Worm (Caenorhabditis elegans) whole organism, early embryonic: ENCODE measurements around the gene srg-46.

Experiments
- B0310.2 ChIP-seq: sonication (generic microtip); optimal IDR thresholded peaks from 2 replicates; lab custom pipeline; 2016; ENCODE audit warnings: mild to moderate bottlenecking, missing genetic modification characterization, missing compliant biosample characterization
- F13C5.2 ChIP-seq: sonication (generic microtip); optimal IDR thresholded peaks from 2 replicates; lab custom pipeline; 2017; ENCODE audit warnings: mild to moderate bottlenecking, missing genetic modification characterization, inconsistent platforms, missing compliant biosample characterization
- aly-1 ChIP-seq: sonication (generic microtip); optimal IDR thresholded peaks from 2 replicates; lab custom pipeline; 2016; ENCODE audit warnings: missing genetic modification characterization, missing compliant biosample characterization
- ama-1 ChIP-seq: fragments of 150-350 bp; optimal IDR thresholded peaks from 2 replicates; lab custom pipeline; 2014
- ceh-13 ChIP-seq: fragments of 200-800 bp; sonication (Bioruptor generic); optimal IDR thresholded peaks from 2 replicates; lab custom pipeline; 2018; ENCODE audit warnings: mild to moderate bottlenecking, missing genetic modification characterization, missing compliant biosample characterization
- ceh-36 ChIP-seq: sonication (generic microtip); optimal IDR thresholded peaks from 2 replicates; lab custom pipeline; 2016; ENCODE audit warnings: missing genetic modification characterization, inconsistent platforms, missing compliant biosample characterization
- ets-7 ChIP-seq: sonication (generic microtip); optimal IDR thresholded peaks from 2 replicates; lab custom pipeline; 2016; ENCODE audit warnings: missing genotype, missing genetic modification characterization, missing compliant biosample characterization
- flt-1 ChIP-seq: fragments of 200-800 bp; sonication (Bioruptor generic); IDR thresholded peaks from 2 replicates; pipeline ENCODE4 v1.3.6; 2022; ENCODE audit warnings: missing genetic modification characterization, missing compliant biosample characterization
- hmbx-1 ChIP-seq: sonication (generic microtip); optimal IDR thresholded peaks from 2 replicates; lab custom pipeline; 2016; ENCODE audit warnings: mild to moderate bottlenecking, missing genetic modification characterization, missing compliant biosample characterization
- hmg-4 ChIP-seq: fragments of 200-800 bp; sonication (Bioruptor generic); optimal IDR thresholded peaks from 2 replicates; lab custom pipeline; 2018; ENCODE audit warnings: mild to moderate bottlenecking, missing genetic modification characterization, missing compliant biosample characterization
- hnd-1 ChIP-seq: sonication (generic microtip); optimal IDR thresholded peaks from 2 replicates; lab custom pipeline; 2016; ENCODE audit warnings: missing genetic modification characterization, missing compliant biosample characterization
- pes-1 ChIP-seq: fragments of 200-800 bp; sonication (Bioruptor generic); IDR thresholded peaks from 2 replicates; pipeline ENCODE4 v1.3.6; 2022; ENCODE audit warnings: missing genetic modification reagents, missing genetic modification characterization, missing compliant biosample characterization
- scrt-1 ChIP-seq: fragments of 200-800 bp; sonication (Bioruptor generic); IDR thresholded peaks from 2 replicates; pipeline ENCODE4 v1.3.6; 2022; ENCODE audit warnings: missing genetic modification characterization, missing compliant biosample characterization
- sea-1 ChIP-seq: fragments of 200-800 bp; sonication (Bioruptor generic); conservative IDR thresholded peaks from 2 replicates; pipeline ENCODE4 v1.3.6; 2022; ENCODE audit warnings: missing genetic modification characterization, missing compliant biosample characterization
- tbx-11 ChIP-seq: fragments of 200-800 bp; sonication (Bioruptor generic); IDR thresholded peaks from 2 replicates; pipeline ENCODE4 v1.3.6; 2022; ENCODE audit warnings: missing genetic modification characterization, missing compliant biosample characterization
- tbx-37 ChIP-seq: fragments of 200-800 bp; sonication (Bioruptor generic); conservative IDR thresholded peaks from 2 replicates; pipeline ENCODE4 v1.3.6; 2022; ENCODE audit warnings: missing genetic modification reagents, missing genetic modification characterization, missing compliant biosample characterization
- tra-4 ChIP-seq: sonication (generic microtip); optimal IDR thresholded peaks from 2 replicates; lab custom pipeline; 2017; ENCODE audit warnings: missing genetic modification characterization, missing compliant biosample characterization

Gene srg-46

DNA sequence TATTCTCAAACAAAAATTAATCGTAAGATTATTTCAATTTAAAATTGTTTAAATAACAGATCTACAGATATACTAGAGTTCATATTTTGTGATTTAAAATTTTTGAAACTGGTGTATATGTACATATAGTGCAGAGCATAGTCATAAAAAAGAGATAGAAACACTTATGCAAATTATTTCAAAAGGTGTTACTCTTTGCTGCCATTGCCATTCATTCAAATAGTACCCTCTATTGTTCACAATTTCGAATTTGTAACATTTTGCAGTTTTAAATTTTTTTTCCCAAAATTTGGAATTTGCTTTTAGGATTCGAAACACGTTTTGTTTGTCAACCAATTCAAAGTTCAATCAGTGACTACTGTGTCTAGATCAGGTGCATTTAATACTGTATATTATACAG is 3.3 kb upstream of the srg-46 start, which contains the start of gene F32H5.4:
F32H5.4 (plus strand) TSS at position 301 of the 400 bp plus-strand sequence.
- TF ChIP-seq tbx-11 (GFP tag; lab: Robert Waterston, UW) = no peak
- TF ChIP-seq hnd-1 (tag; lab: Kevin White, UChicago) = no peak
- TF ChIP-seq B0310.2 (tag; lab: Kevin White, UChicago) = no peak
- no peak for TF ChIP-seq tra-4 (tag; lab: Kevin White, UChicago)
- TF ChIP-seq sea-1 (GFP tag; lab: Robert Waterston, UW) = no peak
- no peak for TF ChIP-seq flt-1 (GFP tag; lab: Robert Waterston, UW)
- no peak for TF ChIP-seq pes-1 (GFP tag; lab: Robert Waterston, UW)
- no peak for TF ChIP-seq scrt-1 (GFP tag; lab: Robert Waterston, UW)
- TF ChIP-seq hmg-4 (GFP tag; lab: Kevin White, UChicago) = no peak

DNA sequence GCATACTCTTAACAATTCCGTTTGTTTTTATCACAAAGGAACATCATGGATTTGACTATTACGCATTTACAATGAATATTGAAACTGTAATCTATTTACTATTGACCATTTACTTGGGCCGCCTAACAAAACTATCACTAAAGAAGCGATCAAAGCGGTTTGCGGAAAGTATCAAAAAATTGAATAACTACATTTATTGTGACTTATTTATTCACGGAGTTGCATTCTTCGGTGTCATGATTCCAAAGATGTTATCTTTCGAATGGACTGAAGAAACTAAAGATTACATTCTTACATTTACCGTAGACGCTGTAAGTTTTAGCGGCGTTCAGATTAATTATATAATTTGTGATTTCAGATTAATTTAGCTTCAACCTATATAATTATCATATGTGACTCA is 712 bp downstream of the srg-46 start:
- TF ChIP-seq flt-1 (GFP tag; lab: Robert Waterston, UW) (no peak), F13C5.2 (tag; lab: Kevin White, UChicago) (no peak), ama-1 (no peak), ceh-36 (tag; lab: Kevin White, UChicago) (no peak), tbx-37 (no peak), hmbx-1 (no peak), ceh-13 (GFP tag; lab: Kevin White, UChicago) (no peak), hnd-1 (tag; lab: Kevin White, UChicago) (no peak)

DNA sequence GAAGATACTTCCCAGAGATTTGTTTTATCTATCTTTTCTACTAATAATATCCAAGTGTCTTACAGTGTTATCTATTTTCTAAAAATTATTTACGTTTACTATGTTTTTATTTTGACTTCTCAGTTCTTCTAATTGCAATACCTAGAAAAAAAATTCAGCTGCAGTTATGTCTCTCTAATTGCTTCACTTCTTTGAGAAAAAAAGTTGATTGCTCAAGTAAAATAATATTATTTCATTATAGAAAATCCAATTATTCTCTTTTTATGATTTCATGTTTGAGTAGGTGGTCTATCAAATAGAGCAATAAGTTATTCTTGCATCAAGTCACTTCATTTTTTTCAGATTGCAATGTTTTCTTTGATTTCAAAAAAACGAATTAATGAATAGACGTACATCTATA is 3.0 kb downstream of the srg-46 start:
- TF ChIP-seq tbx-11 (GFP tag; lab: Robert Waterston, UW) (no peak), ets-7 (no peak), ceh-36 (tag; lab: Kevin White, UChicago) (no peak), scrt-1 (GFP tag; lab: Robert Waterston, UW) (no peak), ama-1 (no peak)

DNA sequence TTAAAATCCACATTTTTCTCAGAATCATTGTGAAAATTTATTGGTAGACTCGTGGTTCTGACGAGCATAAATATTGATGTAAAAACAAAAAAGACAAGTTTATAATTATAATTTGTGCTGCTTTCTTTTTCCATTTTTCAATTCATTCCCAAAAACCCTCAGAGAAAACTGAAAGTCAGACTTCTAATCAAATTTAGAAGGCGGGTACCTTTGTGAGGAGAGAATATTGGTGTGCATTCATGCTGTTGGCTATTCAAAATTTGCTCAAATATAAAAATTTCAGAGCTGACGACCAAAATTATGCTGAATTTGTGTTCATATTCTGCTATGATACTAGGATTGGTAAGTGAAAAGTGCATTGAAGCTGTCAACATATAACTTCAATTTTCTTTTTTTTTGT is 3.5 kb downstream of the srg-46 start, which contains the start of gene srx-125:
srx-125 (plus strand) TSS at position 301 of the 400 bp plus-strand sequence.
- no peak for TF ChIP-seq pes-1 (GFP tag; lab: Robert Waterston, UW)

DNA sequence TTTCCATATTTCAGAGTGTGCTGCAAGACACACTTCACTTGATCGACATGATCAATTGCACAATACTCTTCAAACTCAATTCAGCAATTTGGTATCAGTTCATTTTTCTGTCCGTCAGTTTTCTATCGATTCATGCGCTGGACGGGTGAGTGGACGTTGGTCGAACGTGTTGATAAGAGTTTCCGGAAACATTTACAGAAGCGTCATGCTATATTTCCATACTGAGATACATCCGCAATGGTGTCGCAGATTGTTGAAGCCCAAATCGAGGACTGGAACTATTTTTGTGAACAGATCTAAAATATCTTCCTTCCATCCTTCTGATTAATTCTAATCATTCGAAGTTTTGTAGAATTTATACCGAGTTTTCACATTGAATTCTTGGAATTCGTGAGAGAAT is 6.1 kb downstream of the srg-46 start:
- TF ChIP-seq flt-1 (GFP tag; lab: Robert Waterston, UW) (no peak), aly-1 (tag; lab: Kevin White, UChicago) (no peak), tbx-37 (no peak), ceh-13 (GFP tag; lab: Kevin White, UChicago) (no peak), tra-4 (tag; lab: Kevin White, UChicago) (no peak), F13C5.2 (tag; lab: Kevin White, UChicago) (no peak), ceh-36 (tag; lab: Kevin White, UChicago) (no peak), ama-1 (no peak), B0310.2 (tag; lab: Kevin White, UChicago) (no peak), sea-1 (GFP tag; lab: Robert Waterston, UW) (no peak), tbx-11 (GFP tag; lab: Robert Waterston, UW) (no peak), hmbx-1 (no peak), hmg-4 (GFP tag; lab: Kevin White, UChicago) (no peak), pes-1 (GFP tag; lab: Robert Waterston, UW) (no peak), hnd-1 (tag; lab: Kevin White, UChicago) (no peak), scrt-1 (GFP tag; lab: Robert Waterston, UW) (no peak), ets-7 (no peak)

DNA sequence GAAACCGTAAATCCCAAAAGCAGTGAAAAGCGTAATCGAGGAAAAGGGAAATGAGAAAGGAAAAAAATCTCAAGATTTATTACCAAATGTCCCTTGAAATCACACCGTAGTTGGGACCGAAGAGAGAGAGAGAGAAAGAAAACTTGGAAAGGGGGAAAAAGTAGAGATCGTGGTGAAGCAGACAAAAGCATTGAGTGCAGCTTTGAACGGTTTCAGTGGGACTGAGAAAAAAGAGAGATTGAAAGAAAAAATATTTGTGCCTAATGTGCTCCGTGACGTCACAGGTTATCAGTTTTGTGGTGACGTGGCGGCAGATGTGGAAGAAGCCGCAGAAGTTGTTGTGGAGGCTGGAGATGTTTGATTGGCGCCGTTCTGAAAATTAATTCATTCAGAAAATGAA is 6.8 kb downstream of the srg-46 start:
- no peak for TF ChIP-seq scrt-1 (GFP tag; lab: Robert Waterston, UW)
- no peak for TF ChIP-seq sea-1 (GFP tag; lab: Robert Waterston, UW)
- no peak for TF ChIP-seq F13C5.2 (tag; lab: Kevin White, UChicago)
- no peak for TF ChIP-seq ama-1
- no peak for TF ChIP-seq hnd-1 (tag; lab: Kevin White, UChicago)
- no peak for TF ChIP-seq ceh-13 (GFP tag; lab: Kevin White, UChicago)
- TF ChIP-seq tra-4 (tag; lab: Kevin White, UChicago) = no peak
- no peak for TF ChIP-seq ets-7
- no peak for TF ChIP-seq aly-1 (tag; lab: Kevin White, UChicago)
- TF ChIP-seq tbx-11 (GFP tag; lab: Robert Waterston, UW) = no peak
- TF ChIP-seq hmg-4 (GFP tag; lab: Kevin White, UChicago) = no peak
- TF ChIP-seq hmbx-1 = no peak
- TF ChIP-seq ceh-36 (tag; lab: Kevin White, UChicago) = no peak
- TF ChIP-seq tbx-37 = no peak
- no peak for TF ChIP-seq flt-1 (GFP tag; lab: Robert Waterston, UW)
- TF ChIP-seq B0310.2 (tag; lab: Kevin White, UChicago) = no peak
- no peak for TF ChIP-seq pes-1 (GFP tag; lab: Robert Waterston, UW)

DNA sequence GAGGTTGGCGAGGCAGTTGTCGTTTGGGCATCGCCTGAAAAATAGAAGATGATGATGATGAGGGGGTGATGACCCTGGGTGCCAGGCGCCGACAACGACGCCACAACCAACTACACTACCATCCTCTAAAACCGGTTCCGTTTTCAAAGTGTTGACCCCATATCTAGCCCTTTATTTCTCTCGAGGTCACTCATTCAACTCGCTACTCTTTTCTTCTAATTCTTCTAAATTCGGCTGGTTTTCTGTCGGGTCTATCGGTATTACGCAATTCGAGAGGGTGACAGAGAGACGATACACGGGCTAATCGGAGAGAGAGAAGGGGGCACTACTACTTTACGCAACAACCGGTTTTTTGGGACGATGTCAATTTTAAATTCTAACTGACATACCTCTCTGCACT is 7.8 kb downstream of the srg-46 start:
- TF ChIP-seq tra-4 (tag; lab: Kevin White, UChicago) = no peak
- no peak for TF ChIP-seq flt-1 (GFP tag; lab: Robert Waterston, UW)
- TF ChIP-seq F13C5.2 (tag; lab: Kevin White, UChicago) = no peak
- TF ChIP-seq ama-1 = no peak
- no peak for TF ChIP-seq sea-1 (GFP tag; lab: Robert Waterston, UW)
- TF ChIP-seq hmbx-1 = no peak
- TF ChIP-seq pes-1 (GFP tag; lab: Robert Waterston, UW) = no peak
- no peak for TF ChIP-seq ceh-13 (GFP tag; lab: Kevin White, UChicago)
- no peak for TF ChIP-seq ceh-36 (tag; lab: Kevin White, UChicago)
- TF ChIP-seq hmg-4 (GFP tag; lab: Kevin White, UChicago) = no peak
- no peak for TF ChIP-seq tbx-11 (GFP tag; lab: Robert Waterston, UW)

DNA sequence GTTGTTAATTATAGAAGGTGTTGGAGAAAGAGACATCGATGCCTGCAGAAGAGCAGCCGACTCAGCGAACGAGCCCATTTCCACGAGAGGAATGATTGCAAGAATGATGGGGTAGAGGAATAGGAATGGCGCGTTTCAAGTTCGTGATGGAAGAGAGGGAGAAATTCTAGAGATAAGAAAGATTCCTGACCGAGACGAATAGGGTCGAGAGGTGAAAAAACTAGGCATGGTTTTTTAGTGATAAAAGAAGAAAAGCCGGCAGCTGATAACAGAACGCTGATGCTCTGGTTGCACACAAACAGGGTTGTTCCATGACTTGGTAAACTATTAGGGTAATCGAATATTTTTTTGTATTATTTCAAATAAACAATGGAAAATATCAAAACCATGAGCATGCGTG is 9.3 kb downstream of the srg-46 start:
- TF ChIP-seq hnd-1 (tag; lab: Kevin White, UChicago) (no peak), ceh-13 (GFP tag; lab: Kevin White, UChicago) (no peak), aly-1 (tag; lab: Kevin White, UChicago) (no peak), scrt-1 (GFP tag; lab: Robert Waterston, UW) (no peak), hmbx-1 (no peak), hmg-4 (GFP tag; lab: Kevin White, UChicago) (no peak), ama-1 (no peak), pes-1 (GFP tag; lab: Robert Waterston, UW) (no peak), flt-1 (GFP tag; lab: Robert Waterston, UW) (no peak), ets-7 (no peak), sea-1 (GFP tag; lab: Robert Waterston, UW) (no peak), F13C5.2 (tag; lab: Kevin White, UChicago) (no peak), B0310.2 (tag; lab: Kevin White, UChicago) (no peak), tra-4 (tag; lab: Kevin White, UChicago) (no peak)
